Worm (Caenorhabditis elegans) whole organism, young adult: ENCODE measurements around the gene F13B9.2.

Experiments
- B0261.1 ChIP-seq: sonication (generic microtip); optimal IDR thresholded peaks from 2 replicates; lab custom pipeline; 2016; ENCODE audit warnings: mild to moderate bottlenecking, missing genetic modification characterization, moderate library complexity, missing compliant biosample characterization
- D2030.7 ChIP-seq: fragments of 200-800 bp; sonication (Bioruptor generic); IDR thresholded peaks from 2 replicates; pipeline ENCODE4 v1.3.6; 2022; ENCODE audit warnings: missing genetic modification reagents, missing genetic modification characterization, missing compliant biosample characterization
- F23B12.7 ChIP-seq: sonication (generic microtip); optimal IDR thresholded peaks from 2 replicates; lab custom pipeline; 2017; ENCODE audit warnings: missing genetic modification characterization, mild to moderate bottlenecking, missing compliant biosample characterization, antibody characterized with exemption, moderate library complexity; ENCODE audit not compliant: insufficient read depth
- F57A8.1 ChIP-seq: fragments of 200-800 bp; sonication (Bioruptor generic); optimal IDR thresholded peaks from 2 replicates; lab custom pipeline; 2018; ENCODE audit warnings: mild to moderate bottlenecking, missing genetic modification characterization, moderate library complexity, missing compliant biosample characterization
- Y67H2A.10 ChIP-seq: fragments of 200-800 bp; sonication (Bioruptor generic); conservative IDR thresholded peaks from 2 replicates; pipeline ENCODE4 v1.3.6; 2022; ENCODE audit warnings: missing genetic modification reagents, missing genetic modification characterization, missing compliant biosample characterization
- ZK185.1 ChIP-seq: sonication (generic microtip); optimal IDR thresholded peaks from 2 replicates; lab custom pipeline; 2016; ENCODE audit warnings: mild to moderate bottlenecking, missing genetic modification characterization, missing compliant biosample characterization; ENCODE audit not compliant: poor library complexity, severe bottlenecking
- atf-7 ChIP-seq: sonication (generic microtip); optimal IDR thresholded peaks from 2 replicates; lab custom pipeline; 2017; ENCODE audit warnings: mild to moderate bottlenecking, missing genetic modification characterization, missing compliant biosample characterization
- bed-2 ChIP-seq: fragments of 200-800 bp; sonication (Bioruptor generic); IDR thresholded peaks from 2 replicates; pipeline ENCODE4 v1.3.6; 2022; ENCODE audit warnings: missing genetic modification reagents, missing genetic modification characterization, missing compliant biosample characterization
- ccch-3 ChIP-seq: fragments of 200-800 bp; sonication (Bioruptor generic); optimal IDR thresholded peaks from 2 replicates; lab custom pipeline; 2018; ENCODE audit warnings: mild to moderate bottlenecking, missing genetic modification characterization, missing compliant biosample characterization
- cebp-1 ChIP-seq, 2 experiments: fragments of 200-800 bp in 1 of 2; sonication (Bioruptor generic) in 1 of 2; sonication (generic microtip) in 1 of 2; IDR thresholded peaks in 1 of 2; optimal IDR thresholded peaks in 1 of 2; 2 replicates each; pipeline versions ENCODE4 v1.3.6 to Lab custom; 2017 to 2022; ENCODE audit warnings: missing compliant biosample characterization in 2 of 2, missing genetic modification characterization in 2 of 2, mild to moderate bottlenecking in 1 of 2, missing genetic modification reagents in 1 of 2, moderate library complexity in 1 of 2
- ceh-91 ChIP-seq: fragments of 200-800 bp; sonication (Bioruptor generic); IDR thresholded peaks from 2 replicates; pipeline ENCODE4 v1.3.6; 2022; ENCODE audit warnings: missing genetic modification reagents, missing genetic modification characterization, missing compliant biosample characterization
- ets-4 ChIP-seq: fragments of 200-800 bp; sonication (Bioruptor generic); optimal IDR thresholded peaks from 2 replicates; lab custom pipeline; 2018; ENCODE audit warnings: mild to moderate bottlenecking, missing genetic modification characterization, missing compliant biosample characterization
- hlh-26 ChIP-seq: fragments of 200-800 bp; sonication (Bioruptor generic); conservative IDR thresholded peaks from 2 replicates; pipeline ENCODE4 v1.3.6; 2022; ENCODE audit warnings: missing genetic modification reagents, missing genetic modification characterization, missing compliant biosample characterization
- hsf-1 ChIP-seq: fragments of 200-800 bp; sonication (Bioruptor generic); IDR thresholded peaks from 2 replicates; pipeline ENCODE4 v1.3.6; 2022; ENCODE audit warnings: missing genetic modification reagents, missing genetic modification characterization, missing compliant biosample characterization
- let-526 ChIP-seq: fragments of 200-800 bp; sonication (Bioruptor generic); IDR thresholded peaks from 2 replicates; pipeline ENCODE4 v1.3.6; 2022; ENCODE audit warnings: missing genetic modification reagents, missing genetic modification characterization, missing compliant biosample characterization
- lin-35 ChIP-seq, 3 experiments: fragments of 150-350 bp in 2 of 3; sonication (generic microtip) in 1 of 3; optimal IDR thresholded peaks; 2 replicates each; lab custom pipeline; 2014 to 2018; ENCODE audit warnings: missing biosample characterization in 3 of 3, missing genetic modification characterization in 3 of 3, missing genetic modification reagents in 3 of 3
- mxl-1 ChIP-seq: sonication (generic microtip); optimal IDR thresholded peaks from 2 replicates; lab custom pipeline; 2016; ENCODE audit warnings: missing genetic modification characterization, missing compliant biosample characterization
- nfya-1 ChIP-seq: sonication (generic microtip); optimal IDR thresholded peaks from 2 replicates; lab custom pipeline; 2017; ENCODE audit warnings: antibody characterized with exemption, missing compliant biosample characterization, missing genetic modification characterization, borderline replicate concordance; ENCODE audit not compliant: insufficient read depth
- nfyb-1 ChIP-seq: fragments of 200-800 bp; sonication (Bioruptor generic); IDR thresholded peaks from 2 replicates; pipeline ENCODE4 v1.3.6; 2022; ENCODE audit warnings: missing genetic modification reagents, missing genetic modification characterization, missing compliant biosample characterization
- nhr-80 ChIP-seq: sonication (generic microtip); optimal IDR thresholded peaks from 2 replicates; lab custom pipeline; 2016; ENCODE audit warnings: missing genetic modification characterization, missing compliant biosample characterization
- nhr-90 ChIP-seq: sonication (generic microtip); optimal IDR thresholded peaks from 2 replicates; lab custom pipeline; 2016; ENCODE audit warnings: missing genotype, mild to moderate bottlenecking, missing genetic modification characterization, missing compliant biosample characterization
- pha-4 ChIP-seq: fragments of 150-350 bp; sonication (generic microtip); optimal IDR thresholded peaks from 2 replicates; lab custom pipeline; 2014; ENCODE audit warnings: missing biosample characterization, missing genetic modification reagents, missing genetic modification characterization
- snpc-1.3 ChIP-seq: sonication (generic microtip); optimal IDR thresholded peaks from 2 replicates; lab custom pipeline; 2017; ENCODE audit warnings: missing genetic modification characterization, mild to moderate bottlenecking, missing compliant biosample characterization, antibody characterized with exemption, moderate library complexity, missing genotype, missing genetic modification reagents; ENCODE audit not compliant: insufficient read depth
- somi-1 ChIP-seq: fragments of 200-800 bp; sonication (Bioruptor generic); optimal IDR thresholded peaks from 2 replicates; lab custom pipeline; 2018; ENCODE audit warnings: mild to moderate bottlenecking, missing genetic modification characterization, missing compliant biosample characterization
- tbp1 ChIP-seq: fragments of 200-800 bp; sonication (Bioruptor generic); optimal IDR thresholded peaks from 2 replicates; lab custom pipeline; 2018; ENCODE audit warnings: mild to moderate bottlenecking, missing genetic modification characterization, missing compliant biosample characterization
- tbx-9 ChIP-seq: sonication (generic microtip); optimal IDR thresholded peaks from 2 replicates; lab custom pipeline; 2016; ENCODE audit warnings: borderline replicate concordance, missing genetic modification characterization, inconsistent platforms, missing compliant biosample characterization
- unc-62 ChIP-seq: fragments of 150-350 bp; optimal IDR thresholded peaks from 2 replicates; lab custom pipeline; 2014; ENCODE audit warnings: missing biosample characterization, missing genetic modification reagents, missing genetic modification characterization
- ztf-18 ChIP-seq: sonication (generic microtip); optimal IDR thresholded peaks from 2 replicates; lab custom pipeline; 2016; ENCODE audit warnings: missing genotype, mild to moderate bottlenecking, missing genetic modification characterization, missing compliant biosample characterization
- ztf-3 ChIP-seq: fragments of 200-800 bp; sonication (Bioruptor generic); optimal IDR thresholded peaks from 2 replicates; lab custom pipeline; 2018; ENCODE audit warnings: mild to moderate bottlenecking, missing genetic modification characterization, missing compliant biosample characterization

Gene F13B9.2

ce11 chrX:8236515-8236914, 49.0 kb upstream of the F13B9.2 start:
- TF ChIP-seq nhr-80 (tag; lab: Kevin White, UChicago) (peak; percentile 34), ztf-3 (GFP tag; lab: Kevin White, UChicago) (no peak)

- TF ChIP-seq bed-2: no peak
- TF ChIP-seq ztf-3 (GFP tag; lab: Kevin White, UChicago): no peak
- no peak for TF ChIP-seq cebp-1 (GFP tag; IDR thresholded peaks at IDR 0.05; lab: Robert Waterston, UW)
- TF ChIP-seq cebp-1 (tag; optimal IDR thresholded peaks at IDR 0.05; lab: Kevin White, UChicago): peak; percentile 11
- TF ChIP-seq F23B12.7 (tag; lab: Kevin White, UChicago): no peak
- peak; percentile 6 for TF ChIP-seq unc-62 (GFP tag; lab: Kevin White, UChicago)
- TF ChIP-seq nhr-80 (tag; lab: Kevin White, UChicago): peak; percentile 60
- no peak for TF ChIP-seq mxl-1
Measured at ce11 chrX:8238639-8239055, 46.8 kb upstream of the F13B9.2 start.

ce11 chrX:8241906-8242305, 43.6 kb upstream of the F13B9.2 start, which contains the start of gene endu-2:
TSS of gene endu-2 (plus strand) at chrX:8242301.
- TF ChIP-seq hlh-26 (no peak), ccch-3 (GFP tag; lab: Kevin White, UChicago) (no peak), B0261.1 (tag; lab: Kevin White, UChicago) (no peak), ztf-18 (tag; lab: Kevin White, UChicago) (no peak), cebp-1 (GFP tag; IDR thresholded peaks at IDR 0.05; lab: Robert Waterston, UW) (no peak), cebp-1 (tag; optimal IDR thresholded peaks at IDR 0.05; lab: Kevin White, UChicago) (peak; percentile 2), nhr-80 (tag; lab: Kevin White, UChicago) (peak; percentile 42), D2030.7 (GFP tag; lab: Robert Waterston, UW) (no peak), F57A8.1 (GFP tag; lab: Kevin White, UChicago) (no peak), nhr-90 (tag; lab: Kevin White, UChicago) (no peak), somi-1 (no peak), lin-35 (GFP tag; optimal IDR thresholded peaks at IDR 0.05; lab: Kevin White, UChicago) (no peak), nfyb-1 (0 out of 2 replicates have a peak, but pooled peaks have one; percentile 17)
- TF ChIP-seq, all 124 proteins: peak for 3

ce11 chrX:8243116-8243515, 42.4 kb upstream of the F13B9.2 start:
- TF ChIP-seq tbp1 (GFP tag; lab: Kevin White, UChicago): peak; percentile 25
- peak; percentile 31 for TF ChIP-seq pha-4 (tag; lab: Kevin White, UChicago)
- no peak for TF ChIP-seq tbx-9 (tag; lab: Kevin White, UChicago)
- peak; percentile 40 for TF ChIP-seq ZK185.1 (tag; lab: Kevin White, UChicago)
- no peak for TF ChIP-seq Y67H2A.10 (GFP tag; lab: Robert Waterston, UW)
- no peak for TF ChIP-seq lin-35 (GFP tag; optimal IDR thresholded peaks at IDR 0.05; lab: Kevin White, UChicago)
- peak; percentile 90 for TF ChIP-seq cebp-1 (GFP tag; IDR thresholded peaks at IDR 0.05; lab: Robert Waterston, UW)
- TF ChIP-seq cebp-1 (tag; optimal IDR thresholded peaks at IDR 0.05; lab: Kevin White, UChicago): peak; percentile 94
- peak; percentile 93 for TF ChIP-seq nhr-80 (tag; lab: Kevin White, UChicago)
- TF ChIP-seq nhr-90 (tag; lab: Kevin White, UChicago): peak; percentile 15
- TF ChIP-seq nfya-1: no peak
- peak; percentile 70; the same call in 1 of the 2 replicates for TF ChIP-seq let-526
- TF ChIP-seq snpc-1.3 (tag; lab: Kevin White, UChicago): no peak
- TF ChIP-seq unc-62 (GFP tag; lab: Kevin White, UChicago): peak; percentile 75
- TF ChIP-seq ets-4 (GFP tag; lab: Kevin White, UChicago): peak; percentile 65
- TF ChIP-seq hsf-1: 0 out of 2 replicates have a peak, but pooled peaks have one; percentile 25
- no peak for TF ChIP-seq ceh-91 (GFP tag; lab: Robert Waterston, UW)
- peak; percentile 68 for TF ChIP-seq atf-7 (tag; lab: Kevin White, UChicago)
